Worm (Caenorhabditis elegans): ENCODE results near the gene cnc-10.

cnc-10 gene

ce11 chrV:11180951-11181350 is 2.1 kb upstream of the cnc-10 start:
- TF ChIP-seq nhr-25 (tag; optimal IDR thresholded peaks at IDR 0.05) (peak; percentile 78), nhr-11 (tag; optimal IDR thresholded peaks at IDR 0.05) (no peak), ztf-11 (tag; optimal IDR thresholded peaks at IDR 0.05) (no peak), ceh-82 (tag; optimal IDR thresholded peaks at IDR 0.05) (no peak), skn-1 (tag; optimal IDR thresholded peaks at IDR 0.05) (no peak), ceh-16 (tag; optimal IDR thresholded peaks at IDR 0.05) (no peak), fos-1 (tag; optimal IDR thresholded peaks at IDR 0.05) (no peak), ama-1 (optimal IDR thresholded peaks at IDR 0.05) (no peak), dmd-4 (tag; optimal IDR thresholded peaks at IDR 0.05) (no peak)

ce11 chrV:11190983-11191382 is 8.0 kb downstream of the cnc-10 start, which contains the start of gene lgc-49:
TSS of gene lgc-49 (plus strand) at chrV:11191283.
- TF ChIP-seq snpc-4 (tag; optimal IDR thresholded peaks at IDR 0.05) (no peak), unc-55 (GFP tag; optimal IDR thresholded peaks at IDR 0.05) (no peak), ztf-11 (tag; optimal IDR thresholded peaks at IDR 0.05) (no peak), nhr-129 (tag; optimal IDR thresholded peaks at IDR 0.05) (no peak), ama-1 (optimal IDR thresholded peaks at IDR 0.05) (no peak), F13H6.1 (tag; optimal IDR thresholded peaks at IDR 0.05) (no peak), lin-13 (GFP tag; optimal IDR thresholded peaks at IDR 0.05) (no peak), nhr-237 (tag; optimal IDR thresholded peaks at IDR 0.05) (no peak), lin-11 (tag; optimal IDR thresholded peaks at IDR 0.05) (no peak), unc-62 (GFP tag; optimal IDR thresholded peaks at IDR 0.05) (no peak), egl-27 (tag; optimal IDR thresholded peaks at IDR 0.05) (no peak), elt-3 (tag; optimal IDR thresholded peaks at IDR 0.05) (no peak), ztf-4 (tag; optimal IDR thresholded peaks at IDR 0.05) (no peak), aly-2 (tag; optimal IDR thresholded peaks at IDR 0.05) (no peak), nhr-25 (tag; optimal IDR thresholded peaks at IDR 0.05) (no peak)

ce11 chrV:11196109-11196508 is 13.1 kb downstream of the cnc-10 start, which contains the start of gene clc-6:
TSS of gene clc-6 (minus strand) at chrV:11196209.
- TF ChIP-seq ceh-82 (tag; optimal IDR thresholded peaks at IDR 0.05) (no peak), lsy-2 (tag; optimal IDR thresholded peaks at IDR 0.05) (no peak), lin-39 (tag; optimal IDR thresholded peaks at IDR 0.05) (no peak), ZK546.5 (tag; optimal IDR thresholded peaks at IDR 0.05) (no peak), peb-1 (tag; optimal IDR thresholded peaks at IDR 0.05) (no peak)

- no peak for TF ChIP-seq unc-55 (GFP tag; optimal IDR thresholded peaks at IDR 0.05)
- TF ChIP-seq nhr-25 (tag; optimal IDR thresholded peaks at IDR 0.05), result peak; percentile 72
- TF ChIP-seq skn-1 (tag; optimal IDR thresholded peaks at IDR 0.05), result no peak
- TF ChIP-seq F13H6.1 (tag; optimal IDR thresholded peaks at IDR 0.05), result peak; percentile 30
- TF ChIP-seq nhr-129 (tag; optimal IDR thresholded peaks at IDR 0.05), result peak; percentile 31
- TF ChIP-seq Y55F3AM.14 (GFP tag; optimal IDR thresholded peaks at IDR 0.05), result no peak
- no peak for TF ChIP-seq sma-3 (GFP tag; optimal IDR thresholded peaks at IDR 0.05)
- no peak for TF ChIP-seq ztf-11 (tag; optimal IDR thresholded peaks at IDR 0.05)
- TF ChIP-seq ceh-16 (tag; optimal IDR thresholded peaks at IDR 0.05), result peak; percentile 46
- no peak for TF ChIP-seq mab-5 (tag; optimal IDR thresholded peaks at IDR 0.05)
- TF ChIP-seq fos-1 (tag; optimal IDR thresholded peaks at IDR 0.05), result peak; percentile 5
- no peak for TF ChIP-seq ZK546.5 (tag; optimal IDR thresholded peaks at IDR 0.05)
- no peak for TF ChIP-seq alr-1 (tag; optimal IDR thresholded peaks at IDR 0.05)
- TF ChIP-seq peb-1 (tag; optimal IDR thresholded peaks at IDR 0.05), result no peak
- TF ChIP-seq ztf-1 (GFP tag; conservative IDR thresholded peaks at IDR 0.05), result no peak
- no peak for TF ChIP-seq C34F6.9 (tag; optimal IDR thresholded peaks at IDR 0.05)
- TF ChIP-seq mdl-1 (tag; optimal IDR thresholded peaks at IDR 0.05), result no peak
- TF ChIP-seq nhr-77 (tag; optimal IDR thresholded peaks at IDR 0.05), result no peak
- TF ChIP-seq gmeb-1 (tag; optimal IDR thresholded peaks at IDR 0.05), result no peak
- no peak for TF ChIP-seq nhr-11 (tag; optimal IDR thresholded peaks at IDR 0.05)
- TF ChIP-seq nhr-23 (tag; optimal IDR thresholded peaks at IDR 0.05), result no peak
- no peak for TF ChIP-seq nhr-12 (tag; optimal IDR thresholded peaks at IDR 0.05)
- peak; percentile 8 for TF ChIP-seq blmp-1 (tag; optimal IDR thresholded peaks at IDR 0.05; ENCODE audit: insufficient read depth)
- no peak for TF ChIP-seq snpc-4 (tag; optimal IDR thresholded peaks at IDR 0.05)
- TF ChIP-seq nhr-6 (tag; optimal IDR thresholded peaks at IDR 0.05), result peak; percentile 31
- TF ChIP-seq sma-9 (GFP tag; optimal IDR thresholded peaks at IDR 0.05), result peak; percentile 49
- TF ChIP-seq sma-9 (tag; optimal IDR thresholded peaks at IDR 0.05), result no peak
- TF ChIP-seq R02D3.7 (tag; optimal IDR thresholded peaks at IDR 0.05), result no peak
- no peak for TF ChIP-seq mbf-1 (tag; optimal IDR thresholded peaks at IDR 0.05)
- TF ChIP-seq dmd-4 (tag; optimal IDR thresholded peaks at IDR 0.05), result no peak
- no peak for TF ChIP-seq unc-39 (tag; optimal IDR thresholded peaks at IDR 0.05)
- TF ChIP-seq aly-2 (tag; optimal IDR thresholded peaks at IDR 0.05), result no peak
- no peak for TF ChIP-seq elt-3 (tag; optimal IDR thresholded peaks at IDR 0.05)
- peak; percentile 41 for TF ChIP-seq sem-4 (tag; optimal IDR thresholded peaks at IDR 0.05)
- no peak for TF ChIP-seq lin-13 (GFP tag; optimal IDR thresholded peaks at IDR 0.05)
- no peak for TF ChIP-seq elt-1 (tag; optimal IDR thresholded peaks at IDR 0.05)
- TF ChIP-seq nhr-21 (tag; optimal IDR thresholded peaks at IDR 0.05), result no peak
- TF ChIP-seq nhr-10 (tag; optimal IDR thresholded peaks at IDR 0.05), result no peak
Observed at ce11 chrV:11196631-11197258, 13.7 kb downstream of the cnc-10 start.

Data from whole organism, L2 larva.